Fruit fly (Drosophila melanogaster) whole organism, embryonic: ENCODE measurements around the gene MICU3.

ENCODE experiments used
- Awh ChIP-seq: fragments of 200-800 bp; sonication (Bioruptor generic); IDR thresholded peaks from 2 replicates; pipeline ENCODE4, ENCODE4 v1.3.6; 2022; ENCODE audit warnings: missing biosample characterization, missing genetic modification characterization
- B-H2 ChIP-seq: fragments of 200-800 bp; sonication (Bioruptor generic); optimal IDR thresholded peaks from 2 replicates; lab custom pipeline; 2018; ENCODE audit warnings: missing biosample characterization, mild to moderate bottlenecking, missing genetic modification characterization
- Blimp-1 ChIP-seq: fragments of 200-800 bp; sonication (Bioruptor generic); optimal IDR thresholded peaks from 3 replicates; lab custom pipeline; 2018; ENCODE audit warnings: missing biosample characterization, missing genetic modification characterization, mild to moderate bottlenecking, moderate library complexity, missing genetic modification reagents
- C15 ChIP-seq: fragments of 200-800 bp; sonication (Bioruptor generic); IDR thresholded peaks from 3 replicates; pipeline ENCODE4 v1.3.6; 2022; ENCODE audit warnings: missing biosample characterization, missing genetic modification characterization
- CG12659 ChIP-seq: fragments of 200-800 bp; sonication (Bioruptor generic); optimal IDR thresholded peaks from 3 replicates; lab custom pipeline; 2017; ENCODE audit warnings: mild to moderate bottlenecking, missing biosample characterization, missing genetic modification reagents, missing genetic modification characterization
- CG13624 ChIP-seq: fragments of 200-800 bp; sonication (Bioruptor generic); optimal IDR thresholded peaks from 2 replicates; lab custom pipeline; 2016; ENCODE audit warnings: missing biosample characterization, missing genetic modification characterization
- CG13775 ChIP-seq: fragments of 200-800 bp; sonication (Bioruptor generic); optimal IDR thresholded peaks from 3 replicates; lab custom pipeline; 2017; ENCODE audit warnings: missing biosample characterization, mild to moderate bottlenecking, missing genetic modification characterization
- CG14860 ChIP-seq: fragments of 200-800 bp; sonication (Bioruptor generic); IDR thresholded peaks from 3 replicates; pipeline ENCODE4 v1.3.6; 2022; ENCODE audit warnings: missing biosample characterization, missing genetic modification characterization; ENCODE audit not compliant: partially characterized antibody
- CG16779 ChIP-seq: fragments of 200-800 bp; sonication (Bioruptor generic); IDR thresholded peaks from 2 replicates; pipeline ENCODE4 v1.3.6; 2022; ENCODE audit warnings: missing biosample characterization, missing genetic modification characterization
- CG2889 ChIP-seq: fragments of 200-800 bp; sonication (Bioruptor generic); IDR thresholded peaks from 3 replicates; pipeline ENCODE4 v1.3.6; 2022; ENCODE audit warnings: missing biosample characterization, missing genetic modification characterization
- CG30431 ChIP-seq: fragments of 200-800 bp; sonication (Bioruptor generic); optimal IDR thresholded peaks from 2 replicates; lab custom pipeline; 2017; ENCODE audit warnings: missing biosample characterization, missing genetic modification characterization
- CG31441 ChIP-seq: fragments of 200-800 bp; sonication (Bioruptor generic); IDR thresholded peaks from 2 replicates; pipeline ENCODE4 v1.3.6; 2022; ENCODE audit warnings: missing biosample characterization, missing genetic modification characterization
- CG4820 ChIP-seq: fragments of 200-800 bp; sonication (Bioruptor generic); optimal IDR thresholded peaks from 3 replicates; lab custom pipeline; 2016; ENCODE audit warnings: missing biosample characterization, missing genetic modification characterization
- CG6683 ChIP-seq: fragments of 200-800 bp; sonication (Bioruptor generic); optimal IDR thresholded peaks from 2 replicates; lab custom pipeline; 2017; ENCODE audit warnings: missing biosample characterization, mild to moderate bottlenecking, missing genetic modification characterization, missing genetic modification reagents
- CG9727 ChIP-seq: fragments of 200-800 bp; sonication (Bioruptor generic); optimal IDR thresholded peaks from 3 replicates; lab custom pipeline; 2017; ENCODE audit warnings: missing biosample characterization, mild to moderate bottlenecking, missing genetic modification characterization
- Dll ChIP-seq: fragments of 200-800 bp; sonication (Bioruptor generic); IDR thresholded peaks from 4 replicates; pipeline ENCODE4 v1.3.6; 2022; ENCODE audit warnings: missing biosample characterization, missing genetic modification characterization; ENCODE audit not compliant: partially characterized antibody
- HLHmδ ChIP-seq: fragments of 200-800 bp; sonication (Bioruptor generic); optimal IDR thresholded peaks from 2 replicates; lab custom pipeline; 2018; ENCODE audit warnings: missing biosample characterization, mild to moderate bottlenecking, missing genetic modification characterization, moderate library complexity
- Hr39 ChIP-seq: fragments of >200 bp; optimal IDR thresholded peaks from 2 replicates; lab custom pipeline; 2017
- NC2β ChIP-seq: fragments of 200-800 bp; sonication (Bioruptor generic); optimal IDR thresholded peaks from 2 replicates; lab custom pipeline; 2016; ENCODE audit warnings: missing biosample characterization, missing genetic modification characterization
- NFAT ChIP-seq: fragments of 200-800 bp; sonication (Bioruptor generic); IDR thresholded peaks from 2 replicates; pipeline ENCODE4 v1.3.6; 2022; ENCODE audit warnings: missing biosample characterization, missing genetic modification characterization
- Nf-YA ChIP-seq: fragments of 200-800 bp; sonication (Bioruptor generic); IDR thresholded peaks from 2 replicates; pipeline ENCODE4 v1.3.6; 2022; ENCODE audit warnings: missing biosample characterization, missing genetic modification characterization
- Oaz ChIP-seq: fragments of 200-800 bp; sonication (Bioruptor generic); IDR thresholded peaks from 2 replicates; pipeline ENCODE4 v1.3.6; 2022; ENCODE audit warnings: missing biosample characterization, missing genetic modification characterization
- Side ChIP-seq: fragments of 200-800 bp; sonication (Bioruptor generic); optimal IDR thresholded peaks from 2 replicates; lab custom pipeline; 2016; ENCODE audit warnings: missing biosample characterization, missing genetic modification characterization
- Sox100B ChIP-seq: fragments of 200-800 bp; sonication (Bioruptor generic); optimal IDR thresholded peaks from 3 replicates; lab custom pipeline; 2018; ENCODE audit warnings: missing biosample characterization, mild to moderate bottlenecking, missing genetic modification characterization
- Taf1 ChIP-seq: fragments of 200-800 bp; sonication (Bioruptor generic); IDR thresholded peaks from 2 replicates; pipeline ENCODE4 v1.3.6; 2022; ENCODE audit warnings: missing biosample characterization, missing genetic modification characterization
- Trl ChIP-seq, 3 experiments: fragments of >200 bp in 2 of 3; fragments of 200-800 bp in 1 of 3; sonication (Bioruptor generic) in 1 of 3; optimal IDR thresholded peaks; 2 replicates in 1 of 3; 3 replicates in 2 of 3; lab custom pipeline; 2016 to 2017; ENCODE audit warnings: missing biosample characterization in 1 of 3, missing genetic modification characterization in 1 of 3
- abd-A ChIP-seq: fragments of 200-800 bp; sonication (Bioruptor generic); optimal IDR thresholded peaks from 3 replicates; lab custom pipeline; 2019; ENCODE audit warnings: missing biosample characterization, mild to moderate bottlenecking, missing genetic modification characterization, moderate library complexity
- ase ChIP-seq: fragments of 200-800 bp; sonication (Bioruptor generic); IDR thresholded peaks from 3 replicates; pipeline ENCODE4 v1.3.6; 2022; ENCODE audit warnings: missing biosample characterization, missing genetic modification characterization
- bbx ChIP-seq: fragments of 200-800 bp; sonication (Bioruptor generic); IDR thresholded peaks from 2 replicates; pipeline ENCODE4 v1.3.6; 2022; ENCODE audit warnings: missing biosample characterization, missing genetic modification characterization; ENCODE audit not compliant: partially characterized antibody
- corto ChIP-seq: fragments of 200-800 bp; sonication (Bioruptor generic); optimal IDR thresholded peaks from 2 replicates; lab custom pipeline; 2016; ENCODE audit warnings: missing biosample characterization, mild to moderate bottlenecking, missing genetic modification characterization, moderate library complexity
- crp ChIP-seq, 2 experiments: fragments of 200-800 bp; sonication (Bioruptor generic); optimal IDR thresholded peaks; 2 replicates in 1 of 2; 3 replicates in 1 of 2; lab custom pipeline; 2017; ENCODE audit warnings: missing biosample characterization in 2 of 2, missing genetic modification characterization in 2 of 2, mild to moderate bottlenecking in 1 of 2, moderate library complexity in 1 of 2
- cwo ChIP-seq: fragments of 200-800 bp; sonication (Bioruptor generic); optimal IDR thresholded peaks from 3 replicates; lab custom pipeline; 2017; ENCODE audit warnings: missing biosample characterization, missing genetic modification characterization, mild to moderate bottlenecking, moderate library complexity, missing genetic modification reagents
- dimm ChIP-seq: fragments of 200-800 bp; sonication (Bioruptor generic); IDR thresholded peaks from 2 replicates; pipeline ENCODE4 v1.3.6; 2022; ENCODE audit warnings: missing biosample characterization, missing genetic modification characterization
- ftz-f1 ChIP-seq: fragments of 200-800 bp; sonication (Bioruptor generic); optimal IDR thresholded peaks from 2 replicates; lab custom pipeline; 2016; ENCODE audit warnings: missing biosample characterization, missing genetic modification characterization
- gcm ChIP-seq: fragments of 200-800 bp; sonication (Bioruptor generic); optimal IDR thresholded peaks from 2 replicates; lab custom pipeline; 2019; ENCODE audit warnings: missing biosample characterization, mild to moderate bottlenecking, missing genetic modification characterization, moderate library complexity
- gfzf ChIP-seq: fragments of 200-800 bp; sonication (Bioruptor generic); optimal IDR thresholded peaks from 2 replicates; lab custom pipeline; 2016; ENCODE audit warnings: missing biosample characterization, mild to moderate bottlenecking, missing genetic modification characterization, moderate library complexity
- grau ChIP-seq: fragments of 200-800 bp; optimal IDR thresholded peaks from 3 replicates; lab custom pipeline; 2019; ENCODE audit warnings: missing biosample characterization, mild to moderate bottlenecking, missing genetic modification characterization, moderate library complexity
- h ChIP-seq: fragments of >200 bp; optimal IDR thresholded peaks from 2 replicates; lab custom pipeline; 2017
- hb ChIP-seq: fragments of 200-800 bp; sonication (Bioruptor generic); IDR thresholded peaks from 3 replicates; pipeline ENCODE4 v1.3.6; 2022; ENCODE audit warnings: missing biosample characterization, missing genetic modification characterization; ENCODE audit not compliant: partially characterized antibody
- her ChIP-seq: fragments of 200-800 bp; sonication (Bioruptor generic); optimal IDR thresholded peaks from 2 replicates; lab custom pipeline; 2016; ENCODE audit warnings: missing biosample characterization, missing genetic modification characterization
- insv ChIP-seq, 2 experiments: fragments of 200-800 bp; sonication (Bioruptor generic); optimal IDR thresholded peaks; 3 replicates each; lab custom pipeline; 2016 to 2018; ENCODE audit warnings: missing biosample characterization in 2 of 2, missing genetic modification characterization in 2 of 2
- kni ChIP-seq: fragments of 200-800 bp; sonication (Bioruptor generic); optimal IDR thresholded peaks from 3 replicates; lab custom pipeline; 2017; ENCODE audit warnings: mild to moderate bottlenecking, missing biosample characterization, missing genetic modification reagents, missing genetic modification characterization
- lola ChIP-seq, 3 experiments: fragments of >200 bp in 2 of 3; fragments of 200-800 bp in 1 of 3; sonication (Bioruptor generic) in 1 of 3; optimal IDR thresholded peaks; 2 replicates each; lab custom pipeline; 2017 to 2019; ENCODE audit warnings: missing biosample characterization in 3 of 3, missing genetic modification characterization in 3 of 3, mild to moderate bottlenecking in 1 of 3, moderate library complexity in 1 of 3
- nerfin-1 ChIP-seq: fragments of 200-800 bp; sonication (Bioruptor generic); optimal IDR thresholded peaks from 3 replicates; lab custom pipeline; 2019; ENCODE audit warnings: missing biosample characterization, mild to moderate bottlenecking, missing genetic modification characterization, moderate library complexity
- odd ChIP-seq: fragments of 200-800 bp; sonication (Bioruptor generic); optimal IDR thresholded peaks from 2 replicates; lab custom pipeline; 2017; ENCODE audit warnings: missing biosample characterization, mild to moderate bottlenecking, missing genetic modification characterization
- p53 ChIP-seq: fragments of 200-800 bp; sonication (Bioruptor generic); optimal IDR thresholded peaks from 2 replicates; lab custom pipeline; 2016; ENCODE audit warnings: missing biosample characterization, missing genetic modification characterization
- sug ChIP-seq: fragments of 200-800 bp; optimal IDR thresholded peaks from 2 replicates; lab custom pipeline; 2019; ENCODE audit warnings: missing biosample characterization, mild to moderate bottlenecking, missing genetic modification characterization, moderate library complexity
- tin ChIP-seq: fragments of 200-800 bp; sonication (Bioruptor generic); optimal IDR thresholded peaks from 3 replicates; lab custom pipeline; 2016; ENCODE audit warnings: missing biosample characterization, missing genetic modification characterization
- ttk ChIP-seq: fragments of 200-800 bp; sonication (Bioruptor generic); IDR thresholded peaks from 2 replicates; pipeline ENCODE4 v2.1.2; 2022; ENCODE audit warnings: missing biosample characterization, missing genetic modification characterization

The MICU3 gene

dm6 chr3R:19892046-19892445 lies 44.9 kb downstream of the MICU3 start (continued):
- TF ChIP-seq bbx (GFP tag; lab: Robert Waterston, UW) (peak; percentile 44; the same call in 1 of the 2 replicates), CG4820 (GFP tag; lab: Kevin White, UChicago) (peak; percentile 65), insv (GFP tag; optimal IDR thresholded peaks at IDR 0.05; lab: Kevin White, UChicago) (no peak), sug (peak; percentile 58), ttk (GFP tag; lab: Robert Waterston, UW) (peak; percentile 63), C15 (GFP tag; lab: Robert Waterston, UW) (no peak), Dll (GFP tag; lab: Robert Waterston, UW) (0 out of 4 replicates have a peak, but pooled peaks have one; percentile 20), tin (peak; percentile 74), ase (GFP tag; lab: Robert Waterston, UW) (peak; percentile 34; the same call in 1 of the 3 replicates), grau (tag; lab: Kevin White, UChicago) (peak; percentile 70), odd (GFP tag; lab: Kevin White, UChicago) (peak; percentile 56), Trl (optimal IDR thresholded peaks at IDR 0.05; lab: Kevin White, UChicago) (no peak), Trl (GFP tag; optimal IDR thresholded peaks at IDR 0.05; lab: Kevin White, UChicago) (peak; percentile 78), CG30431 (peak; percentile 62), CG14860 (GFP tag; lab: Robert Waterston, UW) (peak; percentile 47; the same call in 1 of the 3 replicates), ftz-f1 (GFP tag; lab: Kevin White, UChicago) (no peak), gcm (GFP tag; lab: Kevin White, UChicago) (peak; percentile 55), Taf1 (GFP tag; lab: Robert Waterston, UW) (no peak; the same call in 1 of the 2 replicates), nerfin-1 (peak; percentile 59), crp (GFP tag; optimal IDR thresholded peaks at IDR 0.05; lab: Kevin White, UChicago) (no peak), corto (GFP tag; lab: Kevin White, UChicago) (no peak), CG2889 (GFP tag; lab: Robert Waterston, UW) (no peak), Blimp-1 (GFP tag; lab: Kevin White, UChicago) (no peak), Oaz (0 out of 2 replicates have a peak, but pooled peaks have one; percentile 20), Awh (GFP tag; lab: Robert Waterston, UW) (0 out of 2 replicates have a peak, but pooled peaks have one; percentile 30), NC2β (GFP tag; lab: Kevin White, UChicago) (peak; percentile 73), CG16779 (GFP tag; lab: Robert Waterston, UW) (no peak), hb (GFP tag; lab: Robert Waterston, UW) (no peak), Sox100B (GFP tag; lab: Kevin White, UChicago) (peak; percentile 51), Side (GFP tag; lab: Kevin White, UChicago) (peak; percentile 76), her (GFP tag; lab: Kevin White, UChicago) (peak; percentile 57), p53 (GFP tag; lab: Kevin White, UChicago) (peak; percentile 15), Hr39 (lab: Kevin White, UChicago) (no peak), CG13775 (GFP tag; lab: Kevin White, UChicago) (peak; percentile 41), abd-A (tag; lab: Kevin White, UChicago) (no peak), CG31441 (GFP tag; lab: Robert Waterston, UW) (peak; percentile 77), kni (GFP tag; lab: Kevin White, UChicago) (no peak), dimm (GFP tag; lab: Robert Waterston, UW) (peak; percentile 49; the same call in 1 of the 2 replicates), h (lab: Kevin White, UChicago) (no peak), gfzf (no peak), NFAT (peak; percentile 55; the same call in 1 of the 2 replicates), lola (GFP tag; optimal IDR thresholded peaks at IDR 0.05; lab: Kevin White, UChicago) (peak in 1 of 3 experiments; percentile 37), CG12659 (peak; percentile 54), cwo (GFP tag; lab: Kevin White, UChicago) (peak; percentile 46), CG6683 (GFP tag; lab: Kevin White, UChicago) (peak; percentile 11), B-H2 (GFP tag; lab: Kevin White, UChicago) (peak; percentile 32), HLHmδ (GFP tag; lab: Kevin White, UChicago) (no peak), CG13624 (GFP tag; lab: Kevin White, UChicago) (peak; percentile 49), Nf-YA (0 out of 2 replicates have a peak, but pooled peaks have one; percentile 43), CG9727 (GFP tag; lab: Kevin White, UChicago) (peak; percentile 62)
